ENCODE assay signal across 6 fruit fly cellular contexts in the genomic region with DNA sequence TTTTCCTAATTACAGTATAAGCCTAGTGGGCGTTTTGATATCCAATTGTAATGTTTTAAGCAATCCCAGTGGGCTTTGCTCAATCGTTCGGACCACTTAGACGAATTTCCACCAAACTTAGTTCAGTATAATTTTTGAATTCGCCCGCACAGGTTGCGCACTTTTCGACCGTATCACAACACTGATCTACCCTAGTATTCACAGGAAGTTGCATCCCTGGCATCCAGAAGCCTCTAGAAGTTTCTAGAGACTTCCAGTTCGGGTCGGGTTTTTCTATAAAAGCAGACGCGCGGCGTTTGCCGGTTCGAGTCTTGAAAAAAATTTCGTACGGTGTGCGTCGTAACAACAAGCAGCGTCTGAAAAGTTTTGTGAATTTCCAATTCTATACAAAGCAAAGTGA.
TF ChIP-seq lines count a peak whose summit lies in the region.

A gene (plus strand): TSS at position 58 of the 400 bp plus-strand sequence.

- TF ChIP-seq CTCF in whole organism, embryonic (GFP tag; optimal IDR thresholded peaks at IDR 0.05; lab: Kevin White, UChicago): peak; percentile 80

TF ChIP-seq in Kc167, 6 proteins besides CTCF, POLR2A, EP300 and RAD21:
- peak; percentile 70 for TF ChIP-seq insv (optimal IDR thresholded peaks at IDR 0.05; lab: Kevin White, UChicago)
- TF ChIP-seq h (optimal IDR thresholded peaks at IDR 0.05; lab: Kevin White, UChicago): no peak
- TF ChIP-seq psq (optimal IDR thresholded peaks at IDR 0.05; lab: Kevin White, UChicago): no peak
- no peak for TF ChIP-seq Myc (optimal IDR thresholded peaks at IDR 0.05; lab: Kevin White, UChicago)
- TF ChIP-seq ttk (optimal IDR thresholded peaks at IDR 0.05; lab: Kevin White, UChicago): no peak

TF ChIP-seq in whole organism, adult, 20 proteins besides CTCF, POLR2A, EP300 and RAD21 (continues in another document):
- TF ChIP-seq CG7045 (GFP tag; optimal IDR thresholded peaks at IDR 0.05; lab: Kevin White, UChicago): peak; percentile 99
- TF ChIP-seq bab1 (GFP tag; optimal IDR thresholded peaks at IDR 0.05; lab: Kevin White, UChicago): peak; percentile 98
- TF ChIP-seq toe (GFP tag; optimal IDR thresholded peaks at IDR 0.05; lab: Kevin White, UChicago): peak; percentile 86
- peak; percentile 96 for TF ChIP-seq CG5204 (GFP tag; optimal IDR thresholded peaks at IDR 0.05; lab: Kevin White, UChicago)
- TF ChIP-seq CG33017 (tag; optimal IDR thresholded peaks at IDR 0.05; lab: Kevin White, UChicago): peak; percentile 99
- TF ChIP-seq CG11617 (GFP tag; optimal IDR thresholded peaks at IDR 0.05; lab: Kevin White, UChicago): peak; percentile 99
- peak; percentile 99 for TF ChIP-seq CG12768 (GFP tag; optimal IDR thresholded peaks at IDR 0.05; lab: Kevin White, UChicago)
- TF ChIP-seq tj (GFP tag; optimal IDR thresholded peaks at IDR 0.05; lab: Kevin White, UChicago): peak; percentile 87
- peak; percentile 92 for TF ChIP-seq Clk (GFP tag; optimal IDR thresholded peaks at IDR 0.05; lab: Kevin White, UChicago)
- peak; percentile 97 for TF ChIP-seq Hr96 (GFP tag; optimal IDR thresholded peaks at IDR 0.05; lab: Kevin White, UChicago)
- TF ChIP-seq Crg-1 (GFP tag; optimal IDR thresholded peaks at IDR 0.05; lab: Kevin White, UChicago): peak; percentile 99
- peak; percentile 99 for TF ChIP-seq cic (GFP tag; optimal IDR thresholded peaks at IDR 0.05; lab: Kevin White, UChicago)
- peak; percentile 91 for TF ChIP-seq pad (GFP tag; optimal IDR thresholded peaks at IDR 0.05; lab: Kevin White, UChicago)
- TF ChIP-seq CG7101 (tag; optimal IDR thresholded peaks at IDR 0.05; lab: Kevin White, UChicago): peak; percentile 99
- peak; percentile 91 for TF ChIP-seq CG1620 (GFP tag; optimal IDR thresholded peaks at IDR 0.05; lab: Kevin White, UChicago)
- TF ChIP-seq cnc (optimal IDR thresholded peaks at IDR 0.05; lab: Kevin White, UChicago): no peak

TF ChIP-seq in whole organism, embryonic, 481 proteins besides CTCF, POLR2A, EP300 and RAD21 (continues in another document):
- peak; percentile 86 for TF ChIP-seq fu2 (GFP tag; optimal IDR thresholded peaks at IDR 0.05; lab: Kevin White, UChicago)
- peak; percentile 86 for TF ChIP-seq CG17802 (tag; optimal IDR thresholded peaks at IDR 0.05; lab: Kevin White, UChicago)
- TF ChIP-seq CG12391 (tag; optimal IDR thresholded peaks at IDR 0.05; lab: Kevin White, UChicago): peak; percentile 95
- TF ChIP-seq CG4282 (GFP tag; optimal IDR thresholded peaks at IDR 0.05; lab: Kevin White, UChicago): peak; percentile 85
- no peak for TF ChIP-seq CG7963 (GFP tag; IDR thresholded peaks at IDR 0.05; lab: Robert Waterston, UW; ENCODE audit: partially characterized antibody)
- TF ChIP-seq CoRest (tag; optimal IDR thresholded peaks at IDR 0.05; lab: Kevin White, UChicago): peak; percentile 61
- peak; percentile 81 for TF ChIP-seq CG6689 (GFP tag; IDR thresholded peaks at IDR 0.05; lab: Robert Waterston, UW)
- TF ChIP-seq so (GFP tag; IDR thresholded peaks at IDR 0.05; lab: Robert Waterston, UW): peak; percentile 95
- peak; percentile 26; the same call in 1 of the 2 replicates for TF ChIP-seq CkIIα-i1 (GFP tag; IDR thresholded peaks at IDR 0.05; lab: Robert Waterston, UW)
- TF ChIP-seq Sin3A (optimal IDR thresholded peaks at IDR 0.05; lab: Kevin White, UChicago): no peak
- TF ChIP-seq dimm (GFP tag; IDR thresholded peaks at IDR 0.05; lab: Robert Waterston, UW): peak; percentile 75
- TF ChIP-seq pb (GFP tag; optimal IDR thresholded peaks at IDR 0.05; lab: Kevin White, UChicago): peak; percentile 96
- TF ChIP-seq CG34224 (GFP tag; IDR thresholded peaks at IDR 0.05; lab: Robert Waterston, UW; ENCODE audit: partially characterized antibody): no peak; the same call in 1 of the 3 replicates
- TF ChIP-seq Med (GFP tag; lab: Kevin White, UChicago): peak; percentile 100
- peak; percentile 58 for TF ChIP-seq CG31388 (GFP tag; optimal IDR thresholded peaks at IDR 0.05; lab: Kevin White, UChicago)
- peak; percentile 90 for TF ChIP-seq vfl (GFP tag; optimal IDR thresholded peaks at IDR 0.05; lab: Kevin White, UChicago)

TF ChIP-seq in whole organism, prepupa, 60 proteins besides CTCF, POLR2A, EP300 and RAD21 (continues in another document):
- peak; percentile 94 for TF ChIP-seq Met (GFP tag; optimal IDR thresholded peaks at IDR 0.05; lab: Kevin White, UChicago)
- peak; percentile 84 for TF ChIP-seq Sox14 (GFP tag; optimal IDR thresholded peaks at IDR 0.05; lab: Kevin White, UChicago)
- peak; percentile 70 for TF ChIP-seq Gug (GFP tag; IDR thresholded peaks at IDR 0.05; lab: Robert Waterston, UW)
- TF ChIP-seq net (GFP tag; optimal IDR thresholded peaks at IDR 0.05; lab: Kevin White, UChicago): peak; percentile 96
- peak; percentile 85 for TF ChIP-seq acj6 (GFP tag; optimal IDR thresholded peaks at IDR 0.05; lab: Kevin White, UChicago)
- TF ChIP-seq CG6854 (GFP tag; optimal IDR thresholded peaks at IDR 0.05; lab: Kevin White, UChicago): peak; percentile 100
- peak; percentile 96 for TF ChIP-seq CG3919 (GFP tag; optimal IDR thresholded peaks at IDR 0.05; lab: Kevin White, UChicago)
- TF ChIP-seq Hr39 (GFP tag; optimal IDR thresholded peaks at IDR 0.05; lab: Kevin White, UChicago): peak; percentile 75
- TF ChIP-seq Smox (GFP tag; optimal IDR thresholded peaks at IDR 0.05; lab: Kevin White, UChicago): peak; percentile 88
- peak; percentile 34 for TF ChIP-seq CG11902 (GFP tag; optimal IDR thresholded peaks at IDR 0.05; lab: Kevin White, UChicago)
- TF ChIP-seq spab (GFP tag; optimal IDR thresholded peaks at IDR 0.05; lab: Kevin White, UChicago): peak; percentile 79
- peak; percentile 90 for TF ChIP-seq cyc (GFP tag; optimal IDR thresholded peaks at IDR 0.05; lab: Kevin White, UChicago)
- TF ChIP-seq Hr38 (GFP tag; optimal IDR thresholded peaks at IDR 0.05; lab: Kevin White, UChicago): no peak
- TF ChIP-seq Ets21C (GFP tag; optimal IDR thresholded peaks at IDR 0.05; lab: Kevin White, UChicago): peak; percentile 76
- peak; percentile 3 to 90 for TF ChIP-seq salr (GFP tag; optimal IDR thresholded peaks at IDR 0.05; lab: Kevin White, UChicago)
- TF ChIP-seq CG6808 (GFP tag; optimal IDR thresholded peaks at IDR 0.05; lab: Kevin White, UChicago): peak; percentile 93
- peak; percentile 68 for TF ChIP-seq dac (GFP tag; optimal IDR thresholded peaks at IDR 0.05; lab: Kevin White, UChicago)

TF ChIP-seq in whole organism, pupa, 21 proteins besides CTCF, POLR2A, EP300 and RAD21 (continues in another document):
- TF ChIP-seq CG17806 (tag; optimal IDR thresholded peaks at IDR 0.05; lab: Kevin White, UChicago) (peak; percentile 65), CG10348 (GFP tag; IDR thresholded peaks at IDR 0.05; lab: Robert Waterston, UW) (no peak), D1 (tag; optimal IDR thresholded peaks at IDR 0.05; lab: Kevin White, UChicago) (no peak), EcR (GFP tag; optimal IDR thresholded peaks at IDR 0.05; lab: Kevin White, UChicago) (peak; percentile 22), CG4496 (GFP tag; IDR thresholded peaks at IDR 0.05; lab: Robert Waterston, UW) (peak; percentile 95), CG14655 (GFP tag; optimal IDR thresholded peaks at IDR 0.05; lab: Kevin White, UChicago) (no peak), CG34367 (tag; optimal IDR thresholded peaks at IDR 0.05; lab: Kevin White, UChicago) (peak; percentile 89), CG8159 (tag; optimal IDR thresholded peaks at IDR 0.05; lab: Kevin White, UChicago) (peak; percentile 72), Pif1B (GFP tag; optimal IDR thresholded peaks at IDR 0.05; lab: Kevin White, UChicago) (peak; percentile 92), fd96Ca (GFP tag; IDR thresholded peaks at IDR 0.05; lab: Robert Waterston, UW) (peak; percentile 72; the same call in 2 of the 3 replicates), rn (GFP tag; IDR thresholded peaks at IDR 0.05; lab: Robert Waterston, UW) (no peak), CG12605 (GFP tag; IDR thresholded peaks at IDR 0.05; lab: Robert Waterston, UW) (peak; percentile 94), Ets98B (GFP tag; IDR thresholded peaks at IDR 0.05; lab: Robert Waterston, UW) (peak; percentile 94), gl (tag; optimal IDR thresholded peaks at IDR 0.05; lab: Kevin White, UChicago) (peak; percentile 95), CG15710 (tag; optimal IDR thresholded peaks at IDR 0.05; lab: Kevin White, UChicago) (peak; percentile 76), Pif1A (GFP tag; optimal IDR thresholded peaks at IDR 0.05; lab: Kevin White, UChicago) (peak; percentile 96), Snoo (tag; optimal IDR thresholded peaks at IDR 0.05; lab: Kevin White, UChicago) (peak; percentile 97), CG8301 (tag; optimal IDR thresholded peaks at IDR 0.05; lab: Kevin White, UChicago) (no peak), CG9948 (tag; optimal IDR thresholded peaks at IDR 0.05; lab: Kevin White, UChicago) (peak; percentile 58)

TF ChIP-seq in whole organism, wandering third instar larva, 38 proteins besides CTCF, POLR2A, EP300 and RAD21 (continues in another document):
- TF ChIP-seq Jra (GFP tag; optimal IDR thresholded peaks at IDR 0.05; lab: Kevin White, UChicago): peak; percentile 68
- TF ChIP-seq Hr78 (GFP tag; optimal IDR thresholded peaks at IDR 0.05; lab: Kevin White, UChicago): no peak
- no peak for TF ChIP-seq lola (GFP tag; optimal IDR thresholded peaks at IDR 0.05; lab: Kevin White, UChicago)
- peak; percentile 94 for TF ChIP-seq CG9705 (GFP tag; optimal IDR thresholded peaks at IDR 0.05; lab: Kevin White, UChicago)
- peak; percentile 27 for TF ChIP-seq Dif (GFP tag; optimal IDR thresholded peaks at IDR 0.05; lab: Kevin White, UChicago; ENCODE audit: partially characterized antibody)
- peak; percentile 90 for TF ChIP-seq brk (GFP tag; optimal IDR thresholded peaks at IDR 0.05; lab: Kevin White, UChicago)
- TF ChIP-seq ey (GFP tag; optimal IDR thresholded peaks at IDR 0.05; lab: Kevin White, UChicago): peak; percentile 80
- peak; percentile 78 for TF ChIP-seq dsf (GFP tag; optimal IDR thresholded peaks at IDR 0.05; lab: Kevin White, UChicago; ENCODE audit: borderline replicate concordance)
- TF ChIP-seq Abd-B (GFP tag; optimal IDR thresholded peaks at IDR 0.05; lab: Kevin White, UChicago): no peak
- TF ChIP-seq Hnf4 (GFP tag; optimal IDR thresholded peaks at IDR 0.05; lab: Kevin White, UChicago): peak; percentile 92
- TF ChIP-seq sv (GFP tag; optimal IDR thresholded peaks at IDR 0.05; lab: Kevin White, UChicago): peak; percentile 85
- no peak for TF ChIP-seq Vsx2 (GFP tag; optimal IDR thresholded peaks at IDR 0.05; lab: Kevin White, UChicago; ENCODE audit: partially characterized antibody)
- peak; percentile 57 for TF ChIP-seq Mio (GFP tag; optimal IDR thresholded peaks at IDR 0.05; lab: Kevin White, UChicago)
- no peak for TF ChIP-seq Myc (optimal IDR thresholded peaks at IDR 0.05; lab: Kevin White, UChicago)
- no peak for TF ChIP-seq dl (GFP tag; optimal IDR thresholded peaks at IDR 0.05; lab: Kevin White, UChicago; ENCODE audit: insufficient read depth in 1 of 2, partially characterized antibody in 2 of 2)
- TF ChIP-seq GATAd (GFP tag; optimal IDR thresholded peaks at IDR 0.05; lab: Kevin White, UChicago): no peak
- peak; percentile 98 for TF ChIP-seq Sp1 (GFP tag; optimal IDR thresholded peaks at IDR 0.05; lab: Kevin White, UChicago)
- peak; percentile 90 for TF ChIP-seq dmrt93B (GFP tag; optimal IDR thresholded peaks at IDR 0.05; lab: Kevin White, UChicago)
- peak; percentile 98 for TF ChIP-seq br (GFP tag; optimal IDR thresholded peaks at IDR 0.05; lab: Kevin White, UChicago)
- peak; percentile 94 for TF ChIP-seq OdsH (GFP tag; optimal IDR thresholded peaks at IDR 0.05; lab: Kevin White, UChicago)
